Fruit fly (Drosophila melanogaster) whole organism, wandering third instar larva: Measurements from ENCODE around the gene CG5758.

Experiments used
- Dfd ChIP-seq: fragments of >200 bp; optimal IDR thresholded peaks from 2 replicates; lab custom pipeline; 2017; ENCODE audit warnings: missing biosample characterization, missing genetic modification characterization
- HLH106 ChIP-seq: fragments of 200-800 bp; optimal IDR thresholded peaks from 3 replicates; lab custom pipeline; 2019; ENCODE audit warnings: missing biosample characterization, mild to moderate bottlenecking, missing genetic modification characterization, moderate library complexity
- Jra ChIP-seq: sonication (Bioruptor generic); optimal IDR thresholded peaks from 2 replicates; lab custom pipeline; 2016; ENCODE audit warnings: missing biosample characterization, missing genetic modification characterization
- N ChIP-seq: fragments of >200 bp; optimal IDR thresholded peaks from 2 replicates; lab custom pipeline; 2018; ENCODE audit warnings: missing biosample characterization, missing external identifiers, missing genetic modification characterization
- br ChIP-seq: fragments of 200-800 bp; sonication (Bioruptor generic); optimal IDR thresholded peaks from 2 replicates; lab custom pipeline; 2016; ENCODE audit warnings: missing biosample characterization, missing genetic modification characterization
- dl ChIP-seq, 2 experiments: fragments of 175-275, 200-275 bp in 1 of 2; fragments of 200-275 bp in 1 of 2; sonication (Bioruptor generic); optimal IDR thresholded peaks; lab custom pipeline; 2018; ENCODE audit warnings: mild to moderate bottlenecking in 2 of 2, missing biosample characterization in 2 of 2, missing genetic modification characterization in 2 of 2, moderate library complexity in 2 of 2; ENCODE audit not compliant: partially characterized antibody in 2 of 2, insufficient read depth in 1 of 2
- dsf ChIP-seq: sonication (Bioruptor generic); optimal IDR thresholded peaks from 2 replicates; lab custom pipeline; 2016; ENCODE audit warnings: missing biosample characterization, missing genetic modification characterization, borderline replicate concordance
- h ChIP-seq: fragments of 200-800 bp; sonication (Bioruptor generic); optimal IDR thresholded peaks from 3 replicates; lab custom pipeline; 2016; ENCODE audit warnings: missing biosample characterization, mild to moderate bottlenecking, missing genetic modification characterization
- jim ChIP-seq: fragments of 175-275, 200-325 bp; sonication (Bioruptor generic); optimal IDR thresholded peaks from 2 replicates; lab custom pipeline; 2016; ENCODE audit warnings: missing biosample characterization, mild to moderate bottlenecking, missing genetic modification characterization
- lola ChIP-seq: fragments of >200 bp; optimal IDR thresholded peaks from 2 replicates; lab custom pipeline; 2017; ENCODE audit warnings: missing biosample characterization, missing genetic modification characterization
- pan ChIP-seq: fragments of >200 bp; optimal IDR thresholded peaks from 2 replicates; lab custom pipeline; 2017
- psq ChIP-seq: fragments of 200-800 bp; sonication (Bioruptor generic); optimal IDR thresholded peaks from 3 replicates; lab custom pipeline; 2017; ENCODE audit warnings: missing biosample characterization, mild to moderate bottlenecking, missing genetic modification characterization, moderate library complexity
- sage ChIP-seq: fragments of 200-800 bp; sonication (Bioruptor generic); optimal IDR thresholded peaks from 2 replicates; lab custom pipeline; 2016; ENCODE audit warnings: missing biosample characterization, mild to moderate bottlenecking, missing genetic modification characterization
- usp ChIP-seq: fragments of >200 bp; optimal IDR thresholded peaks from 2 replicates; lab custom pipeline; 2017; ENCODE audit warnings: missing biosample characterization, missing genetic modification characterization

DNA sequence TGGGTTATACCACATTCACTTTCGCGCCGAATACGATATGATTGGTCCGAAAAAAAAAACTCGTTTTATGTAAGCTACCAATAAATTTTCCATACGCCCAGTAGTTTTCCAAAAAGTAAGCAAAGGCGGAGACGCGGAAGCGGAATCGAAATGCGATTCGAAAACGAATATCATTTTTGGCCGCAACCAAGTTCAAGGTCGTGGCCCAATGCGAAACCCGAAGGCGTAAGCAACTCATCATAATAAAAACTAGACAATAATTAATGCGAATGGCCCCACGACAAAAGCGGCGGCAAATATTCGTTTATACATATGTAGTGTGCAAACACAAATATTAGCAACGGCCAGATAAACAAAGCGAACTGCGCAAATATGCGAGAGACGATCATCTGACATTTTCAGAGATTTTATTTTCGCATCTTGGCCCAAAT is 16.6 kb downstream of the CG5758 start:
- no peak for TF ChIP-seq Dfd
- TF ChIP-seq Jra (GFP tag; lab: Kevin White, UChicago) = no peak
- TF ChIP-seq N (GFP tag; lab: Kevin White, UChicago) = no peak
- no peak for TF ChIP-seq br (GFP tag; lab: Kevin White, UChicago)
- no peak for TF ChIP-seq dl (GFP tag; optimal IDR thresholded peaks at IDR 0.05; lab: Kevin White, UChicago; ENCODE audit: insufficient read depth in 1 of 2, partially characterized antibody in 2 of 2)
- TF ChIP-seq usp = no peak
- no peak for TF ChIP-seq HLH106 (tag; lab: Kevin White, UChicago)
- no peak for TF ChIP-seq jim
- no peak for TF ChIP-seq psq
- no peak for TF ChIP-seq dsf (GFP tag; lab: Kevin White, UChicago)
- no peak for TF ChIP-seq pan (lab: Kevin White, UChicago)
- no peak for TF ChIP-seq sage (GFP tag; lab: Kevin White, UChicago)
- TF ChIP-seq lola (GFP tag; lab: Kevin White, UChicago) = no peak
- no peak for TF ChIP-seq h (GFP tag; lab: Kevin White, UChicago)
